Worm (Caenorhabditis elegans): ENCODE measurements around the gene athp-2.
A peak's percentile ranks its signal among the peaks of the same experiment; 100 is the strongest.

Gene athp-2

ce11 chrII:4321766-4322165 lies 18.2 kb upstream of the athp-2 start, which contains the start of gene Y52E8A.1:
Gene Y52E8A.1 (plus strand): TSS chrII:4322066.
- TF ChIP-seq C38D4.7 (GFP tag; optimal IDR thresholded peaks at IDR 0.05) (no peak), ceh-6 (GFP tag; optimal IDR thresholded peaks at IDR 0.05) (no peak), pax-1 (tag; optimal IDR thresholded peaks at IDR 0.05) (no peak), ahr-1 (tag; optimal IDR thresholded peaks at IDR 0.05) (no peak), syd-9 (tag; optimal IDR thresholded peaks at IDR 0.05) (no peak), ama-1 (optimal IDR thresholded peaks at IDR 0.05) (no peak), hlh-8 (tag; optimal IDR thresholded peaks at IDR 0.05) (no peak), mec-3 (tag; optimal IDR thresholded peaks at IDR 0.05; ENCODE audit: borderline replicate concordance) (no peak), T23F11.4 (GFP tag; optimal IDR thresholded peaks at IDR 0.05) (no peak), ref-2 (tag; optimal IDR thresholded peaks at IDR 0.05) (no peak), fax-1 (tag; optimal IDR thresholded peaks at IDR 0.05) (no peak)

ce11 chrII:4322871-4323270 lies 17.1 kb upstream of the athp-2 start, which contains the start of gene H20J04.6:
Gene H20J04.6 (plus strand): TSS chrII:4323256.
- TF ChIP-seq unc-42 (tag; optimal IDR thresholded peaks at IDR 0.05) (peak; percentile 25), nhr-11 (tag; optimal IDR thresholded peaks at IDR 0.05) (no peak)

ce11 chrII:4324061-4324460 lies 15.9 kb upstream of the athp-2 start, which contains the start of gene mog-2:
Gene mog-2 (plus strand): TSS chrII:4324361.
- no peak for TF ChIP-seq sdc-2 (tag; optimal IDR thresholded peaks at IDR 0.05)
- no peak for TF ChIP-seq pha-4 (tag; optimal IDR thresholded peaks at IDR 0.05)
- TF ChIP-seq ceh-24 (tag; optimal IDR thresholded peaks at IDR 0.05): no peak
- TF ChIP-seq zip-5 (tag; optimal IDR thresholded peaks at IDR 0.05): no peak
- TF ChIP-seq K09A11.1 (tag; optimal IDR thresholded peaks at IDR 0.05; ENCODE audit: insufficient read depth): no peak
- no peak for TF ChIP-seq sox-2 (GFP tag; IDR thresholded peaks at IDR 0.05)
- no peak for TF ChIP-seq gmeb-2 (tag; optimal IDR thresholded peaks at IDR 0.05)
- no peak for TF ChIP-seq elt-4 (tag; optimal IDR thresholded peaks at IDR 0.05)
- TF ChIP-seq ztf-16 (tag; optimal IDR thresholded peaks at IDR 0.05): no peak
- no peak for TF ChIP-seq npax-4 (tag; optimal IDR thresholded peaks at IDR 0.05)
- TF ChIP-seq lin-11 (tag; optimal IDR thresholded peaks at IDR 0.05): no peak
- TF ChIP-seq Y22D7AL.16 (tag; optimal IDR thresholded peaks at IDR 0.05): no peak
- TF ChIP-seq ceh-14 (tag; optimal IDR thresholded peaks at IDR 0.05): no peak
- TF ChIP-seq nfya-1 (tag; optimal IDR thresholded peaks at IDR 0.05): no peak
- TF ChIP-seq fax-1 (tag; optimal IDR thresholded peaks at IDR 0.05): no peak

ce11 chrII:4326420-4326819 lies 13.6 kb upstream of the athp-2 start, which contains the start of gene pfd-2:
Gene pfd-2 (plus strand): TSS chrII:4326720.
- no peak for TF ChIP-seq ets-4 (tag; optimal IDR thresholded peaks at IDR 0.05)
- TF ChIP-seq sox-4 (tag; optimal IDR thresholded peaks at IDR 0.05): no peak
- no peak for TF ChIP-seq ceh-14 (tag; optimal IDR thresholded peaks at IDR 0.05)
- no peak for TF ChIP-seq C08G9.2 (tag; optimal IDR thresholded peaks at IDR 0.05)
- TF ChIP-seq unc-3 (GFP tag; conservative IDR thresholded peaks at IDR 0.05): no peak
- TF ChIP-seq unc-3 (tag; optimal IDR thresholded peaks at IDR 0.05): no peak
- no peak for TF ChIP-seq ceh-22 (tag; optimal IDR thresholded peaks at IDR 0.05)
- TF ChIP-seq pag-3 (tag; optimal IDR thresholded peaks at IDR 0.05; ENCODE audit: borderline replicate concordance): no peak

ce11 chrII:4328716-4329115 lies 11.3 kb upstream of the athp-2 start, which contains the start of gene H20J04.4:
Gene H20J04.4 (plus strand): TSS chrII:4329016.
- no peak for TF ChIP-seq nhr-11 (tag; optimal IDR thresholded peaks at IDR 0.05)
- TF ChIP-seq ceh-31 (tag; optimal IDR thresholded peaks at IDR 0.05): no peak
- no peak for TF ChIP-seq unc-86 (tag; optimal IDR thresholded peaks at IDR 0.05)
- no peak for TF ChIP-seq K02D7.2 (tag; optimal IDR thresholded peaks at IDR 0.05)
- TF ChIP-seq sdc-2 (tag; optimal IDR thresholded peaks at IDR 0.05): no peak
- TF ChIP-seq nhr-232 (tag; optimal IDR thresholded peaks at IDR 0.05): no peak
- no peak for TF ChIP-seq pat-9 (tag; optimal IDR thresholded peaks at IDR 0.05)
- TF ChIP-seq syd-9 (tag; optimal IDR thresholded peaks at IDR 0.05): no peak
- no peak for TF ChIP-seq lin-11 (tag; optimal IDR thresholded peaks at IDR 0.05)
- no peak for TF ChIP-seq sox-2 (GFP tag; IDR thresholded peaks at IDR 0.05)
- no peak for TF ChIP-seq ttx-3 (tag; optimal IDR thresholded peaks at IDR 0.05)
- no peak for TF ChIP-seq fax-1 (tag; optimal IDR thresholded peaks at IDR 0.05)
- no peak for TF ChIP-seq ceh-48 (tag; optimal IDR thresholded peaks at IDR 0.05)
- TF ChIP-seq unc-3 (GFP tag; conservative IDR thresholded peaks at IDR 0.05): no peak
- no peak for TF ChIP-seq unc-3 (tag; optimal IDR thresholded peaks at IDR 0.05)
- TF ChIP-seq gmeb-2 (tag; optimal IDR thresholded peaks at IDR 0.05): no peak
- TF ChIP-seq hlh-30 (tag; optimal IDR thresholded peaks at IDR 0.05; ENCODE audit: insufficient read depth): no peak

All from whole organism, late embryonic.